Worm (Caenorhabditis elegans): Measurements from ENCODE around the gene algn-9.

Gene algn-9

ce11 chrII:10556550-10557205 lies 27.5 kb upstream of the algn-9 start:
- TF ChIP-seq aly-1 (tag; optimal IDR thresholded peaks at IDR 0.05) (no peak), ceh-13 (GFP tag; optimal IDR thresholded peaks at IDR 0.05) (no peak), ceh-36 (tag; optimal IDR thresholded peaks at IDR 0.05) (no peak), tra-4 (tag; optimal IDR thresholded peaks at IDR 0.05) (no peak), flt-1 (GFP tag; IDR thresholded peaks at IDR 0.05) (no peak), tbx-37 (GFP tag; conservative IDR thresholded peaks at IDR 0.05) (no peak), sea-1 (GFP tag; conservative IDR thresholded peaks at IDR 0.05) (no peak), hmg-4 (GFP tag; optimal IDR thresholded peaks at IDR 0.05) (no peak), ets-7 (tag; optimal IDR thresholded peaks at IDR 0.05) (no peak), hmbx-1 (tag; optimal IDR thresholded peaks at IDR 0.05) (no peak), ama-1 (optimal IDR thresholded peaks at IDR 0.05) (no peak)

ce11 chrII:10557206-10557574 lies 26.9 kb upstream of the algn-9 start:
- TF ChIP-seq ceh-36 (tag; optimal IDR thresholded peaks at IDR 0.05) (no peak), hmg-4 (GFP tag; optimal IDR thresholded peaks at IDR 0.05) (no peak)

ce11 chrII:10558345-10558744 lies 25.8 kb upstream of the algn-9 start:
- TF ChIP-seq flt-1 (GFP tag; IDR thresholded peaks at IDR 0.05) (no peak), ceh-36 (tag; optimal IDR thresholded peaks at IDR 0.05) (no peak), ets-7 (tag; optimal IDR thresholded peaks at IDR 0.05) (no peak), aly-1 (tag; optimal IDR thresholded peaks at IDR 0.05) (no peak), pes-1 (GFP tag; IDR thresholded peaks at IDR 0.05) (no peak), ama-1 (optimal IDR thresholded peaks at IDR 0.05) (no peak), tra-4 (tag; optimal IDR thresholded peaks at IDR 0.05) (no peak), ceh-13 (GFP tag; optimal IDR thresholded peaks at IDR 0.05) (no peak), hmbx-1 (tag; optimal IDR thresholded peaks at IDR 0.05) (no peak), sea-1 (GFP tag; conservative IDR thresholded peaks at IDR 0.05) (no peak), scrt-1 (GFP tag; IDR thresholded peaks at IDR 0.05) (no peak)

ce11 chrII:10558962-10559415 lies 25.1 kb upstream of the algn-9 start:
- TF ChIP-seq F13C5.2 (tag; optimal IDR thresholded peaks at IDR 0.05) (no peak), sea-1 (GFP tag; conservative IDR thresholded peaks at IDR 0.05) (no peak), ets-7 (tag; optimal IDR thresholded peaks at IDR 0.05) (no peak), tbx-37 (GFP tag; conservative IDR thresholded peaks at IDR 0.05) (no peak), hmbx-1 (tag; optimal IDR thresholded peaks at IDR 0.05) (no peak), tra-4 (tag; optimal IDR thresholded peaks at IDR 0.05) (no peak), pes-1 (GFP tag; IDR thresholded peaks at IDR 0.05) (no peak), tbx-11 (GFP tag; IDR thresholded peaks at IDR 0.05) (no peak), hmg-4 (GFP tag; optimal IDR thresholded peaks at IDR 0.05) (no peak), flt-1 (GFP tag; IDR thresholded peaks at IDR 0.05) (no peak), scrt-1 (GFP tag; IDR thresholded peaks at IDR 0.05) (no peak), B0310.2 (tag; optimal IDR thresholded peaks at IDR 0.05) (no peak)

- no peak for TF ChIP-seq tra-4 (tag; optimal IDR thresholded peaks at IDR 0.05)
- no peak for TF ChIP-seq ceh-13 (GFP tag; optimal IDR thresholded peaks at IDR 0.05)
- no peak for TF ChIP-seq hmg-4 (GFP tag; optimal IDR thresholded peaks at IDR 0.05)
Observed at ce11 chrII:10559671-10560184, 24.4 kb upstream of the algn-9 start.

- peak; percentile 65 for TF ChIP-seq hmg-4 (GFP tag; optimal IDR thresholded peaks at IDR 0.05)
- peak; percentile 47 for TF ChIP-seq ceh-13 (GFP tag; optimal IDR thresholded peaks at IDR 0.05)
- TF ChIP-seq scrt-1 (GFP tag; IDR thresholded peaks at IDR 0.05) = peak; percentile 57; the same call in 1 of the 2 replicates
- no peak for TF ChIP-seq ama-1 (optimal IDR thresholded peaks at IDR 0.05)
- TF ChIP-seq hmbx-1 (tag; optimal IDR thresholded peaks at IDR 0.05) = peak; percentile 51
- peak; percentile 82 for TF ChIP-seq pes-1 (GFP tag; IDR thresholded peaks at IDR 0.05)
- peak; percentile 42 for TF ChIP-seq hnd-1 (tag; optimal IDR thresholded peaks at IDR 0.05)
- TF ChIP-seq tbx-11 (GFP tag; IDR thresholded peaks at IDR 0.05) = peak; percentile 57; the same call in 1 of the 2 replicates
- TF ChIP-seq flt-1 (GFP tag; IDR thresholded peaks at IDR 0.05) = peak; percentile 81
- peak; percentile 60 for TF ChIP-seq tra-4 (tag; optimal IDR thresholded peaks at IDR 0.05)
- TF ChIP-seq B0310.2 (tag; optimal IDR thresholded peaks at IDR 0.05) = peak; percentile 74
- no peak for TF ChIP-seq aly-1 (tag; optimal IDR thresholded peaks at IDR 0.05)
- TF ChIP-seq tbx-37 (GFP tag; conservative IDR thresholded peaks at IDR 0.05) = peak; percentile 75
- peak; percentile 54 for TF ChIP-seq ceh-36 (tag; optimal IDR thresholded peaks at IDR 0.05)
- TF ChIP-seq ets-7 (tag; optimal IDR thresholded peaks at IDR 0.05) = peak; percentile 45
- peak; percentile 99 for TF ChIP-seq F13C5.2 (tag; optimal IDR thresholded peaks at IDR 0.05)
- peak; percentile 86 for TF ChIP-seq sea-1 (GFP tag; conservative IDR thresholded peaks at IDR 0.05)
Observed at ce11 chrII:10563368-10563767, 20.8 kb upstream of the algn-9 start, which contains the start of gene cdc-48.1. TSS of gene cdc-48.1 (minus strand) at chrII:10563407.

- TF ChIP-seq hmbx-1 (tag; optimal IDR thresholded peaks at IDR 0.05) = no peak
- no peak for TF ChIP-seq scrt-1 (GFP tag; IDR thresholded peaks at IDR 0.05)
- no peak for TF ChIP-seq flt-1 (GFP tag; IDR thresholded peaks at IDR 0.05)
- no peak for TF ChIP-seq ceh-36 (tag; optimal IDR thresholded peaks at IDR 0.05)
- no peak for TF ChIP-seq hmg-4 (GFP tag; optimal IDR thresholded peaks at IDR 0.05)
- TF ChIP-seq tra-4 (tag; optimal IDR thresholded peaks at IDR 0.05) = no peak
- no peak for TF ChIP-seq hnd-1 (tag; optimal IDR thresholded peaks at IDR 0.05)
- no peak for TF ChIP-seq ets-7 (tag; optimal IDR thresholded peaks at IDR 0.05)
Observed at ce11 chrII:10564578-10564977, 19.6 kb upstream of the algn-9 start, which contains the start of the genes C06A1.6 and C06A1.7. TSS of gene C06A1.6 (minus strand) at chrII:10564678. TSS of gene C06A1.7 (plus strand) at chrII:10564891.

ce11 chrII:10566458-10566857 lies 17.7 kb upstream of the algn-9 start:
- TF ChIP-seq ama-1 (optimal IDR thresholded peaks at IDR 0.05) (no peak), flt-1 (GFP tag; IDR thresholded peaks at IDR 0.05) (no peak), tra-4 (tag; optimal IDR thresholded peaks at IDR 0.05) (no peak)

All from whole organism, early embryonic.